Worm (Caenorhabditis elegans) whole organism, late embryonic: ENCODE data around the gene nspa-10.

ENCODE experiments used
- ama-1 ChIP-seq: fragments of 150-350 bp; optimal IDR thresholded peaks from 2 replicates; lab custom pipeline; 2014
- ceh-19 ChIP-seq: fragments of 200-800 bp; sonication (Bioruptor generic); optimal IDR thresholded peaks from 2 replicates; lab custom pipeline; 2018; ENCODE audit warnings: mild to moderate bottlenecking, missing genetic modification characterization, missing compliant biosample characterization
- ceh-45 ChIP-seq: fragments of 200-800 bp; sonication (Bioruptor generic); IDR thresholded peaks from 2 replicates; pipeline ENCODE4 v1.3.6; 2022; ENCODE audit warnings: missing genetic modification reagents, missing genetic modification characterization, missing compliant biosample characterization
- dve-1 ChIP-seq: sonication (generic microtip); optimal IDR thresholded peaks from 2 replicates; lab custom pipeline; 2017; ENCODE audit warnings: antibody characterized with exemption, mild to moderate bottlenecking, missing genetic modification characterization, missing compliant biosample characterization
- ets-4 ChIP-seq: sonication (generic microtip); optimal IDR thresholded peaks from 2 replicates; lab custom pipeline; 2016; ENCODE audit warnings: missing genetic modification characterization, missing compliant biosample characterization
- hlh-8 ChIP-seq: sonication (generic microtip); optimal IDR thresholded peaks from 2 replicates; lab custom pipeline; 2016; ENCODE audit warnings: missing genotype, missing genetic modification characterization, missing compliant biosample characterization
- pqm-1 ChIP-seq: sonication (generic microtip); optimal IDR thresholded peaks from 2 replicates; lab custom pipeline; 2016; ENCODE audit warnings: missing genetic modification characterization, missing compliant biosample characterization
- rnt-1 ChIP-seq: sonication (generic microtip); optimal IDR thresholded peaks from 2 replicates; lab custom pipeline; 2016; ENCODE audit warnings: missing genetic modification characterization, missing compliant biosample characterization
- unc-55 ChIP-seq: sonication (generic microtip); optimal IDR thresholded peaks from 2 replicates; lab custom pipeline; 2017; ENCODE audit warnings: missing biosample characterization, missing genetic modification reagents, missing genetic modification characterization
- unc-86 ChIP-seq: sonication (generic microtip); optimal IDR thresholded peaks from 2 replicates; lab custom pipeline; 2016; ENCODE audit warnings: missing genetic modification characterization, missing compliant biosample characterization

ce11 chrV:14744824-14745223 is 5.4 kb downstream of the nspa-10 start:
- TF ChIP-seq unc-86 (tag; lab: Kevin White, UChicago) (no peak), ceh-19 (GFP tag; lab: Kevin White, UChicago) (no peak), rnt-1 (tag; lab: Kevin White, UChicago) (no peak), ets-4 (tag; lab: Kevin White, UChicago) (no peak), ama-1 (lab: Kevin White, UChicago) (no peak), unc-55 (GFP tag; lab: Kevin White, UChicago) (no peak), hlh-8 (tag; lab: Kevin White, UChicago) (no peak), dve-1 (tag; lab: Kevin White, UChicago) (peak; percentile 2), pqm-1 (tag; lab: Kevin White, UChicago) (no peak), ceh-45 (GFP tag; lab: Robert Waterston, UW) (no peak)
